Fruit fly (Drosophila melanogaster) Kc167 (cell line): ENCODE data around the gene CG11927.

Source experiments
- Myc ChIP-seq: fragments of >200 bp; optimal IDR thresholded peaks from 2 replicates; lab custom pipeline; 2017; ENCODE audit warnings: missing external identifiers
- Sin3A ChIP-seq: fragments of >200 bp; optimal IDR thresholded peaks from 2 replicates; lab custom pipeline; 2018; ENCODE audit warnings: missing external identifiers
- h ChIP-seq: fragments of >200 bp; optimal IDR thresholded peaks from 3 replicates; lab custom pipeline; 2018; ENCODE audit warnings: missing external identifiers
- insv ChIP-seq: fragments of >200 bp; optimal IDR thresholded peaks from 3 replicates; lab custom pipeline; 2018; ENCODE audit warnings: missing external identifiers
- psq ChIP-seq: fragments of >200 bp; optimal IDR thresholded peaks from 2 replicates; lab custom pipeline; 2017; ENCODE audit warnings: missing external identifiers
- ttk ChIP-seq: sonication (Bioruptor generic); optimal IDR thresholded peaks from 2 replicates; lab custom pipeline; 2017; ENCODE audit warnings: missing external identifiers

CG11927 gene

DNA sequence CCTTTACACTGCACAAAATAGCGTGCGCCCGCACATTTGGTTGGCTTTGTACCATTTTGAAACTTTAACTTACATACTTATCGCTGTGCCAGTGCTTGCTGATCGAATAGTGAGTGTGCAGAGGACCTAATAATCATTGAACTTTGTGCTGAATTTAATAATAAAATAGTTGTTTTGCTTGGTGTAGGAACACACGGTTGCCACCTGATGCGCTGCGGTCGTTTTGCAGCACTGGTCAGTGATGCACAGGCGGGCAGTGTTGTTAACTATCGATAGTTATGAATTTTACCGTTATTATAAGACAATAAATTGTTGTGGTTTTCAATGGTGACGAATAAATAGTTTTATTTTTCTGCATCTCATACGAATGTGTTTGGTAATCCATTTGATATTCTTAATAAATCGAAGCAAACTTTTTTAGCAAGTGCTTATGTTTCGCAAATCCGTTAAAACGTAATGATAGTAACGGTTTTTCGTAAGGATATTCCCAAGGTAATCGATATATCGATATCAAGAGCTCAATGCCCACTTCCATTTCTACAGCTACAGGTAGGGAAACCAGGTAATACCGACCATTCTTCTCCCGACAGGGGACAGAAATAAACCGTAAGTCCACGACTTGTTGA is 9.7 kb upstream of the CG11927 start, which contains the start of the genes tank and CG12194:
Gene tank (minus strand): TSS at position 228 of the 626 bp plus-strand sequence.
Gene CG12194 (plus strand): TSS at position 576 of the 626 bp plus-strand sequence.
- no peak for TF ChIP-seq ttk (lab: Kevin White, UChicago)
- no peak for TF ChIP-seq psq
- no peak for TF ChIP-seq insv
- no peak for TF ChIP-seq h (lab: Kevin White, UChicago)
- no peak for TF ChIP-seq Sin3A
- TF ChIP-seq Myc: no peak

DNA sequence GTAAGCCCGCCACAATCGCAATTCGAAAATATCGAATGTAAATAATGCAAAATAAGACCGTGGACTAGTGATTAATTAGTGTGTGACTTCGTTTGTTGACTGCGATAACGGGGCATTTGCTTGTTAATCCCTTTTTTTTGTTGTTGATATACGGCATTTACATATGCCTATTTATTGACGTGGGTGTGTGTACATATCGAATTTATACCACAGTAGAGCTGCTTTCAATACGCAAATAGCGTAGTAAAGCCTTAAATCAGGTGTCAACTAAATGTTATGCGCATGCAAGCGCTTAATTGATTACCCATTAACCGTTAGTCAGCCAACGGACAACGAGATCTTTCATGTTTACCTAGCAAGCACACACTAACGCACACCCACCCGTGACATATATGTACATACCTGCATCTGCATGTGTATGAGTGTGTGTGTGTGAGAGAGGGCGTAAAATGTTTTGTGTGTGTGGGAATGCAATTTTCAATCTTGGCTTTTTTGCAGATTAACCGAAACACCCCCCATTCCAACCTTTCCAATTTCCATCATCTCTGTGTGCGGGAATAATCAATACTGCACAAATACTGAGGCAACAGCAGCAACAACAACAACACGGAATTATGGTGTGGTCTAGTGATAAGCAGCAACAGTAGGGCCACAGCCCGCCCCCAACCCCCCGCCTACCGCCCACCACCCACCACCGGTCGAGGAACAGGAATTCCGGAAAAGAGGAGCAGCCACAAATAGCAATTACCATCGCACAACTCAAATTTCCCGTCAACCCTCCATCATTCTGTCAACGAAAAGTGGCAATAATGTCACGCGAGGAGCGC is 8.9 kb upstream of the CG11927 start:
- TF ChIP-seq psq: no peak

DNA sequence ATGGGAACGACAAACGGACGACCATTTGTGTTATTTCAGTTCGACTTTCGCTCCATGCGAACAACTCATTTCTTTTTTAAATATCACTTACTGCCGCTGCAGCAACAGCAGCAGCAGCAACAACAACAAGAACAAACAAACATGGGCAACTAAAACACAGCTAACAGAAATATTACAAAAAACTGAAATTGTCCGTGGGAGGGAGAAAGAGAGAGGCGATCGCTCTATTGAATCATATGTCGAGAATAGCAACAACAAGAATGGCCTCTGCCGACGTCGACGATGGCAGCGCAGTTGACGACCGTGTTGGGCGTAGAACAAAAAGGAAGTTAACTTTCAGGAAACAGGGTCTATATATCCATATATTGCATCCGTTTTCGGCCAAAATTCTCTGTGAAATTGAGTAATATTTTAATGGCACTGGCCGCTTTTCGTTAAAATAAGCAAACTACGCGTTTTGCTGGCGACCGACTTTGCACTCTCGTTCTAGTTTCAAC is 889 bp upstream of the CG11927 start:
- TF ChIP-seq h (lab: Kevin White, UChicago) (no peak), insv (no peak)

DNA sequence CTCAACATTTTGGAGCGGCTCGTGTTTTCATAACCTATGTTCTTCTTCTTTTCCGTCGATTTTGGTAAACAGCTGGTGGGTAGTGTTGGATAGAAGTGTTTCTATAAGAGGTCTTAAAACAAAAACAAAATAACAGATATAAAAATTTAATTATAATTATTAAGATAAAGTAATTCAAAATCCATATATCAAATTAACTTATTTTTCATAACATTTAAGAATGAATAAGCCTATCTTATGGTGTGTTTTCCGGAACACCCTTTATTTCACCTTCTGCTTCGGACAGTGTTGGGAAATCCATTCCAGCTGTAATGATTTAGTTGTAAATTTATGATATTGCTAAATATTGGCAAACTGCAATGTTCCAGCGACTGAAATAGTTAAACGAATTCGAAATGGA is 2.8 kb downstream of the CG11927 start, which contains the start of the genes mRpS2 and Mon1:
Gene mRpS2 (minus strand): TSS at position 64 of the 400 bp plus-strand sequence.
Gene Mon1 (plus strand): TSS at position 286 of the 400 bp plus-strand sequence.
- TF ChIP-seq psq (no peak), h (lab: Kevin White, UChicago) (no peak), Sin3A (no peak), ttk (lab: Kevin White, UChicago) (no peak), insv (no peak), Myc (no peak)

DNA sequence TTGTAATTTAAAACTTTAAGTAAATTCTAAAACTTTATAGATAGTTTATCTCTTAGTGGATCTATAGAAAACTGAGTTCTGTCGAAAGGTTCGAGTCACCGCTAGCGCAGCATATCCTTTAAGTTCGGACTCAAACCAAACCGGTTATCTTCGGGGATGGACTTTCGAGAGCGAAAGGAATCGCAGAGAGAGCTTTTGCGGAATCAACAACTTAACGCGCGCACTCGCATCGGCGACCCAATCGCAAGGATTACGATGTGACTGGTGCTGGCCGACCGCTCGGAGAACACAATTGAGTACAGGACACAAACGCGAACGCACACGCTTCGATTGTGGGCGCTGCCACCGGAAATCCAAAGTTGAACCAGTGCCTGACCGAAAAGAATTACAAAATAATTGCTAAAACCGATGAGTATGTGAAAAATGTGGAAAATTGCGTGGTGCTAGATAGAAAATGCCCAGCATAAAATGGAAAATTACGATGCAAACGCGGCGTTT is 5.1 kb downstream of the CG11927 start, which contains the start of gene smog:
Gene smog (plus strand): TSS at position 260 of the 498 bp plus-strand sequence.
- no peak for TF ChIP-seq Sin3A
- TF ChIP-seq ttk (lab: Kevin White, UChicago): no peak
- no peak for TF ChIP-seq psq
- TF ChIP-seq Myc: no peak
- no peak for TF ChIP-seq h (lab: Kevin White, UChicago)
- TF ChIP-seq insv: no peak

DNA sequence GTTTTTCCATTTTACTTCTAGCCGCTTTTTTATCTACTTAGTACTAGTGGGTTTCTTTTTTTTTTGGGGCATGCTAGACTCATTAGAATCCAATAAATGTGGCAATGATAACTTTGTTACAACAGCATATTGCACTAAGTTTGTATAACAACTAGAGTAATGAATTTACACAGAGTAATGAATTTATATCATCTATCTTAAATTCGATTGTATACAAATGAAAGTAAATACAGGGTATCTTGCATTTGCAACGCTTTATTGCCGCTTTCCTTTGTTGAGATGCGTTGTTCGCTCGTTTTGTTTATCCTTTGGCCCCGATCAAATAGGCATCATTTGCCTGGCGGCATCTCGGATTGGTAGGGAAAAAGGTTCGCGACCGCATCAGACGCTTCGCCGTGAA is 7.3 kb downstream of the CG11927 start:
- TF ChIP-seq insv (no peak), h (lab: Kevin White, UChicago) (no peak), Sin3A (no peak), ttk (lab: Kevin White, UChicago) (no peak), Myc (no peak), psq (no peak)

DNA sequence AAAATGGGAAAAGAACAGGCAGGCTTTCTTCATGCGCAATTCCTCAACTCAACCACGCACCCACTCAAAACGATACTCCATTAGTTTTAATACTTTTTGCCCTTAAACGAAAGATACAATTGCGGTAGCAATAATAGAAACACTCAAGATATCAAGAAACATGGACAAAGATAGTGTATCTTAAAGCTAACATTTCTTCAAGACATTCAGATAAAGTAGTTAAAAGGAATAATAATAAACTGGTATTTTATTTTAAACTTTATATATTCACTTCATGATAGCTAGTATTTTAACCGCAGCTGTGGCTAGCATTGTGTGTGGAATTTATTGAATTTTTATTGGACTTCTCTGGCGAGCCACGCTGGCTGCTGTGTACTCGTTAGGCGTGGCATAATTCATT is 8.6 kb downstream of the CG11927 start:
- TF ChIP-seq insv (no peak), Sin3A (no peak), Myc (no peak)

DNA sequence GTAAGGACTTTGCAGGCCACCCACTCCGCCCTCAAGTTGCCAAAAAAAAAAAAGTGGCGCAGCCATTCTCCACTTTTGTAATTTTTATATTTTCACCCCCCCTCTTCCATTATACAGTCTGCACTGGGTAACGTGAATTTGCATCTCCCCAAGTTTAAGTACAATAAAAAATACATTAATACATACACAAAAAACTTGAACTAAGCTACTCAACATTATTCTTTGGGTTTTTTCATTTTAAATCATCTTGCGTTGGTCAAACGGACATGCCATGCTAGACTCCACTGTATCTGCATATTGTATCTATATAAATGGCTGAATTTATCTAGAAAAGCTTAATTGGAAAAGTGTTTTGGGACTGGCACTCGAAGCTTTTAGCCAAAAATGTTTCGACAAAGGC is 13.9 kb downstream of the CG11927 start:
- TF ChIP-seq h (lab: Kevin White, UChicago) (no peak), ttk (lab: Kevin White, UChicago) (no peak), Sin3A (no peak)

DNA sequence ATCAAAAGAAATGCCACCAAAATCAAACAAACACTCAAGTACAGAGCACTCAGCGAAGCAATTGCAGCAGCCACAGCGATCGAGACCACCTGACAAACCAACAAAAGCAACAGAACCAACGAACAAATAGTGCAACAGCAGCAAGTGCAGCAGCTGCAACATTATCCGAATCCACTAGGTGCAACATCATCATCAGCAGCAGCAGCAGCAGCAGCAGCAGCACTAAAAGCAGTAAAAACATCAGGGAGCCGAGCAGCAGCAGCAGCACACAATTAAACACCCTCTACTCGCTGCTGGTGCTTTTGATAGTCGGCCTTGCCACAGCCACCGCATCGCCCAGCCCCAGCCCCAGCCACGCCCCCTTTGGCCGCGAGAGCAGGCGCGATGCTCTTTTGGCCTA is 17.8 kb downstream of the CG11927 start:
- TF ChIP-seq Sin3A: no peak
- no peak for TF ChIP-seq ttk (lab: Kevin White, UChicago)
- no peak for TF ChIP-seq insv
- TF ChIP-seq h (lab: Kevin White, UChicago): no peak
- no peak for TF ChIP-seq Myc
- no peak for TF ChIP-seq psq

DNA sequence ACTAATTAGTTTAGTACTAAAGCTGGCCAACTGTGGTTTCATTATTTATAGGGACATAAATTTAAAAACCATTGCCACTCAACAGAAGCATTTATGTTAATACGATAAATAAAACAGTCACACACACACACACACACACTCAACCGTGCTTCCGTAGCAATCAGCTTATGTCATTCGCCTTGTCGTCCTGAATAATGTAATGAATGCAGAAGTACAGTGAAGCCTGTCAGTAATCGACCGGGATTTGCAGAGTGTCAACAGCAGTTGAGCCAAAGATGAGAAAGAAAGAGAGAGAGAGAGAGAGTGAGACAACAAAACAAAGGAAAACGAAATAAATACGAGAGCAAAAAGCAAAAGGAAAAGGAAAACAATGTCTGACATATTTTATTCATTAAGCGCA is 20.8 kb downstream of the CG11927 start:
- no peak for TF ChIP-seq ttk (lab: Kevin White, UChicago)
- TF ChIP-seq psq: no peak
- TF ChIP-seq h (lab: Kevin White, UChicago): no peak
- TF ChIP-seq insv: no peak
- no peak for TF ChIP-seq Sin3A
- TF ChIP-seq Myc: no peak

DNA sequence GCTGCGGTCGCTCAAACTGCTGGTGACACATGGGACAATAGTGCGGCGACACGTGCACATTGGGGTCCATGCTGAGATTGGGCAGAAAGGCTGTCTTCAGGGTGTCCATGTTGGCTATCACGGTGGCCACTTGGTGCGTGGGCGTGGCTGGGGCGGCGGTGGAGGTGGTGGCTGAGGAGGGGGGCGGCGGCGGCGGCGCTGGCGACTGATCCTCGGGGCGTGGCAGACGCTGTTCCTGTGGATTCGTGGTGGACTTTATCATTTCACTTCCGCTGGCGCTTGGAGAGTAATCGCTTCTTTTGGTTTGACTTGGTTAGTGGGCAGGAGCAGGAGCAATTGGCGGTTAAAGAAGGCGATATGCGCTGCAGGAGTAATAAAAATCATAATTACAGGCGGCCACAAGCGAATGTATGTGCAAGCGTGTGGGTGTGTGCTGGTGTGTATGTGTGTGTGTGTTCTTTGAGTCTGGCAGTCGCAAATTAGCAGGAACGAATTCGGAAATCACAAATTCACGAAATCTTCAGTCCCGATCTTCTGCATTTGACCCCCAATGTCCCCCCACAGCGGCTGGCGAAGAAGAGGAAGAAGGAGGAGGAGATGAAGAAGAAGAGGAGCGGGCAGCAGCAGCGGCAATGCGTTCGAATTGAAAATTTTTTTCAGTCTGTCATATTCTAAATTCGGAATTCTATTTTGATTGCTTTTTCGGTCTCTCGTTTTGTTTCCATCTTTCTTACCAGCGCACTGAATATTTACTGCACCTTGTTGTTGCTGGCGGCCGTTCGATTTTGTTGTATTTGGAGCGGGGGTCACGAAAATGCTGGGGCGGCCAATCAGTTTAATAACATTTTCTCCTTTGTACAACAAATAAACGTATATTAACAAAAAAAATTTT is 34.8 kb downstream of the CG11927 start:
- TF ChIP-seq Sin3A (no peak), Myc (no peak), ttk (lab: Kevin White, UChicago) (no peak), insv (no peak), psq (no peak), h (lab: Kevin White, UChicago) (no peak)

DNA sequence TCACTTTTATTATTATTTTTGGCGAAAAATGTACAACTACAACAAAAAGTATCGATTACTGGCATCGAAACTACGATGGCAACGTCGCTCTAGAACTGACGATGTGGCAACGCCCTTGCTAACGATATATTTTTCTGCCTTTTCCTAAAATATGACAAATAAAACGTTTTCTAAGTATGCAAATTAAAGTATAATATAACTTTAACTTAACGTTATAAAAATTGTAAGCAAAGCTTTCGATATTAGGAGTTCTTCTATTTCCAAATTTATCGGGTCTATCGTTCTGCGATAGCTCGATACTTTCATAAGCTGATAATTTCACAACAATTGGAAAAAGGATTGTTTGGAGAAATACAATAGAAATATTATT is 35.4 kb downstream of the CG11927 start, which contains the start of the genes Cf2 and CG3008:
Gene Cf2 (minus strand): TSS at position 85 of the 370 bp plus-strand sequence.
Gene CG3008 (plus strand): TSS at position 276 of the 370 bp plus-strand sequence.
- no peak for TF ChIP-seq h (lab: Kevin White, UChicago)
- no peak for TF ChIP-seq ttk (lab: Kevin White, UChicago)
- no peak for TF ChIP-seq Myc
- no peak for TF ChIP-seq Sin3A
- TF ChIP-seq insv: no peak
- TF ChIP-seq psq: no peak
